Worm (Caenorhabditis elegans) whole organism, L4/young adult: Measurements from ENCODE around the gene fut-4.

Experiments
- W03F9.2 ChIP-seq: fragments of 150-350 bp; optimal IDR thresholded peaks from 2 replicates; lab custom pipeline; 2014; ENCODE audit warnings: missing biosample characterization, missing genetic modification characterization
- him-1 ChIP-seq: sonication (generic microtip); optimal IDR thresholded peaks from 2 replicates; lab custom pipeline; 2016; ENCODE audit warnings: missing genotype, missing genetic modification reagents, missing genetic modification characterization, missing compliant biosample characterization

DNA sequence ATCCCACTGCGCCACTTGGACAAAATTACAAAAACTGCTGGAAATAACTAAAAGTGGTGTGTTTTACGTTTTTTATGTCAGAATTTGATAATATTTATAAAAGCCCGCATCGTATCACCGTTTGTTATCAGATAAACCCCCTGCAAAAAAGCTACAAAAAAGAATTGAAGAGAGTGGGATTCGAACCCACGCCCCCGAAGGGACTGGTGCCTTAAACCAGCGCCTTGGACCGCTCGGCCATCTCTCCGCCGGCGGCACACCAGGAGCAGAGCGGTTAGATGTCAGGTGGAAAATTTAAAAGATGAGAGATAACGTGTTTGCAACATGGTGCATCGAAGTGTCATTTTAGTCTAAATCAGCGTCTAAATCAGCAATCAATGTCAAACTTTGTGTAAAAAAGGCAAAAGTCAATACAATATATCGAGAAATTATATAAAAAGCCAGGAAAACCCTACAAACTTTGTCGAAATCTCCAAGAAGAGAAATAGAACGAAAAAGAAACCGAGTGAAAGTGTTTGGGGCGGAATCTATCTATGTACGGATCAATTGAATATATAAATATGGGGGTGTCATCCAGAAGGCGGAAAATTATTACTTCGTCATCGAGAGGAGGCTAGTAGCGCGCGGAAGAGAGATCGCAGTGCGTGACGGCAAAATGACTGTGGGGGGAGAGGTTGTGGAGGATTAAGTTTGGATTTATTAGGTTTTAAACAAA lies 39.2 kb upstream of the fut-4 start:
- TF ChIP-seq him-1 (tag; lab: Kevin White, UChicago) (no peak), W03F9.2 (no peak)
